Worm (Caenorhabditis elegans) whole organism, young adult: ENCODE measurements around the gene W09G10.9.

Experiments
- B0035.1 ChIP-seq: sonication (generic microtip); optimal IDR thresholded peaks from 2 replicates; lab custom pipeline; 2016; ENCODE audit warnings: missing genetic modification characterization, mild to moderate bottlenecking, missing compliant biosample characterization, missing genotype, missing genetic modification reagents
- B0336.3 ChIP-seq: fragments of 200-800 bp; sonication (Bioruptor generic); IDR thresholded peaks from 2 replicates; pipeline ENCODE4 v1.3.6; 2022; ENCODE audit warnings: missing genetic modification characterization, missing compliant biosample characterization
- C17E4.6 ChIP-seq: fragments of 200-800 bp; sonication (Bioruptor generic); IDR thresholded peaks from 2 replicates; pipeline ENCODE4 v1.3.6; 2022; ENCODE audit warnings: missing genetic modification reagents, missing genetic modification characterization, missing compliant biosample characterization
- F22D6.2 ChIP-seq: sonication (generic microtip); optimal IDR thresholded peaks from 2 replicates; lab custom pipeline; 2016; ENCODE audit warnings: mild to moderate bottlenecking, missing genetic modification characterization, missing compliant biosample characterization
- F39B2.1 ChIP-seq: fragments of 200-800 bp; sonication (Bioruptor generic); IDR thresholded peaks from 2 replicates; pipeline ENCODE4 v1.3.6; 2022; ENCODE audit warnings: missing genetic modification reagents, missing genetic modification characterization, missing compliant biosample characterization
- F49E8.2 ChIP-seq: sonication (generic microtip); optimal IDR thresholded peaks from 3 replicates; lab custom pipeline; 2017; ENCODE audit warnings: missing genetic modification characterization, mild to moderate bottlenecking, missing compliant biosample characterization, antibody characterized with exemption, moderate library complexity; ENCODE audit not compliant: insufficient read depth
- T26A5.8 ChIP-seq: sonication (generic microtip); optimal IDR thresholded peaks from 2 replicates; lab custom pipeline; 2016; ENCODE audit warnings: missing genetic modification characterization, missing compliant biosample characterization
- Y53F4B.3 ChIP-seq: fragments of 200-800 bp; sonication (Bioruptor generic); IDR thresholded peaks from 2 replicates; pipeline ENCODE4 v1.3.6; 2022; ENCODE audit warnings: missing genetic modification reagents, missing genetic modification characterization, missing compliant biosample characterization
- Y95B8A.8 ChIP-seq: fragments of 200-800 bp; sonication (Bioruptor generic); IDR thresholded peaks from 2 replicates; pipeline ENCODE4 v1.3.6; 2022; ENCODE audit warnings: missing genetic modification reagents, missing genetic modification characterization, missing compliant biosample characterization
- ama-1 ChIP-seq, 3 experiments: fragments of 150-350 bp in 1 of 3; sonication (generic microtip) in 2 of 3; optimal IDR thresholded peaks; 2 replicates each; lab custom pipeline; 2014 to 2018; ENCODE audit warnings: missing biosample characterization in 2 of 3, missing genetic modification characterization in 2 of 3, missing genetic modification reagents in 2 of 3
- aptf-2 ChIP-seq: fragments of 200-800 bp; sonication (Bioruptor generic); conservative IDR thresholded peaks from 2 replicates; pipeline ENCODE4 v1.3.6; 2022; ENCODE audit warnings: missing genetic modification reagents, missing genetic modification characterization, missing compliant biosample characterization
- aptf-3 ChIP-seq: fragments of 200-800 bp; sonication (Bioruptor generic); IDR thresholded peaks from 2 replicates; pipeline ENCODE4 v1.3.6; 2022; ENCODE audit warnings: missing genetic modification characterization, missing compliant biosample characterization
- atf-7 ChIP-seq: sonication (generic microtip); optimal IDR thresholded peaks from 2 replicates; lab custom pipeline; 2017; ENCODE audit warnings: mild to moderate bottlenecking, missing genetic modification characterization, missing compliant biosample characterization
- attf-5 ChIP-seq: fragments of 200-800 bp; sonication (Bioruptor generic); optimal IDR thresholded peaks from 2 replicates; lab custom pipeline; 2018; ENCODE audit warnings: mild to moderate bottlenecking, missing genetic modification characterization, missing compliant biosample characterization
- bed-1 ChIP-seq: fragments of 200-800 bp; sonication (Bioruptor generic); IDR thresholded peaks from 2 replicates; pipeline ENCODE4 v1.3.6; 2022; ENCODE audit warnings: missing genetic modification reagents, missing genetic modification characterization, missing compliant biosample characterization
- bed-2 ChIP-seq: fragments of 200-800 bp; sonication (Bioruptor generic); IDR thresholded peaks from 2 replicates; pipeline ENCODE4 v1.3.6; 2022; ENCODE audit warnings: missing genetic modification reagents, missing genetic modification characterization, missing compliant biosample characterization
- ccch-3 ChIP-seq: fragments of 200-800 bp; sonication (Bioruptor generic); optimal IDR thresholded peaks from 2 replicates; lab custom pipeline; 2018; ENCODE audit warnings: mild to moderate bottlenecking, missing genetic modification characterization, missing compliant biosample characterization
- cebp-1 ChIP-seq, 2 experiments: fragments of 200-800 bp in 1 of 2; sonication (Bioruptor generic) in 1 of 2; sonication (generic microtip) in 1 of 2; IDR thresholded peaks in 1 of 2; optimal IDR thresholded peaks in 1 of 2; 2 replicates each; pipeline versions ENCODE4 v1.3.6 to Lab custom; 2017 to 2022; ENCODE audit warnings: missing compliant biosample characterization in 2 of 2, missing genetic modification characterization in 2 of 2, mild to moderate bottlenecking in 1 of 2, missing genetic modification reagents in 1 of 2, moderate library complexity in 1 of 2
- ceh-100 ChIP-seq: fragments of 200-800 bp; sonication (Bioruptor generic); IDR thresholded peaks from 2 replicates; pipeline ENCODE4 v1.3.6; 2022; ENCODE audit warnings: missing genetic modification reagents, missing genetic modification characterization, missing compliant biosample characterization
- ceh-79 ChIP-seq: sonication (generic microtip); optimal IDR thresholded peaks from 2 replicates; lab custom pipeline; 2017; ENCODE audit warnings: mild to moderate bottlenecking, missing genetic modification characterization, missing compliant biosample characterization
- ceh-91 ChIP-seq: fragments of 200-800 bp; sonication (Bioruptor generic); IDR thresholded peaks from 2 replicates; pipeline ENCODE4 v1.3.6; 2022; ENCODE audit warnings: missing genetic modification reagents, missing genetic modification characterization, missing compliant biosample characterization
- chd-7 ChIP-seq: sonication (generic microtip); optimal IDR thresholded peaks from 2 replicates; lab custom pipeline; 2016; ENCODE audit warnings: mild to moderate bottlenecking, missing genetic modification characterization, moderate library complexity, missing compliant biosample characterization
- die-1 ChIP-seq: sonication (generic microtip); optimal IDR thresholded peaks from 2 replicates; lab custom pipeline; 2016; ENCODE audit warnings: missing genotype, mild to moderate bottlenecking, missing genetic modification characterization, missing compliant biosample characterization
- efl-1 ChIP-seq: fragments of 150-350 bp; optimal IDR thresholded peaks from 2 replicates; lab custom pipeline; 2014; ENCODE audit warnings: missing biosample characterization, missing genetic modification reagents, missing genetic modification characterization
- ets-4 ChIP-seq: fragments of 200-800 bp; sonication (Bioruptor generic); optimal IDR thresholded peaks from 2 replicates; lab custom pipeline; 2018; ENCODE audit warnings: mild to moderate bottlenecking, missing genetic modification characterization, missing compliant biosample characterization
- him-1 ChIP-seq: sonication (generic microtip); optimal IDR thresholded peaks from 2 replicates; lab custom pipeline; 2016; ENCODE audit warnings: missing genotype, missing genetic modification reagents, missing genetic modification characterization, missing compliant biosample characterization
- let-526 ChIP-seq: fragments of 200-800 bp; sonication (Bioruptor generic); IDR thresholded peaks from 2 replicates; pipeline ENCODE4 v1.3.6; 2022; ENCODE audit warnings: missing genetic modification reagents, missing genetic modification characterization, missing compliant biosample characterization
- lin-35 ChIP-seq, 3 experiments: fragments of 150-350 bp in 2 of 3; sonication (generic microtip) in 1 of 3; optimal IDR thresholded peaks; 2 replicates each; lab custom pipeline; 2014 to 2018; ENCODE audit warnings: missing biosample characterization in 3 of 3, missing genetic modification characterization in 3 of 3, missing genetic modification reagents in 3 of 3
- lin-40 ChIP-seq: sonication (generic microtip); optimal IDR thresholded peaks from 2 replicates; lab custom pipeline; 2016; ENCODE audit warnings: missing genetic modification characterization, mild to moderate bottlenecking, missing compliant biosample characterization, missing genotype, missing genetic modification reagents
- lin-54 ChIP-seq: fragments of 200-800 bp; sonication (Bioruptor generic); optimal IDR thresholded peaks from 2 replicates; lab custom pipeline; 2018; ENCODE audit warnings: mild to moderate bottlenecking, missing genetic modification characterization, missing compliant biosample characterization
- lir-1 ChIP-seq: fragments of 200-800 bp; sonication (Bioruptor generic); conservative IDR thresholded peaks from 2 replicates; pipeline ENCODE4 v1.3.6; 2022; ENCODE audit warnings: missing genetic modification reagents, missing genetic modification characterization, missing compliant biosample characterization
- lsy-27 ChIP-seq: sonication (generic microtip); optimal IDR thresholded peaks from 2 replicates; lab custom pipeline; 2017; ENCODE audit warnings: missing genetic modification characterization, mild to moderate bottlenecking, missing compliant biosample characterization, antibody characterized with exemption, missing genotype, borderline replicate concordance; ENCODE audit not compliant: insufficient read depth
- madf-3 ChIP-seq: fragments of 200-800 bp; sonication (Bioruptor generic); IDR thresholded peaks from 2 replicates; pipeline ENCODE4 v1.3.6; 2022; ENCODE audit warnings: missing genetic modification reagents, missing genetic modification characterization, missing compliant biosample characterization
- madf-6 ChIP-seq: fragments of 200-800 bp; sonication (Bioruptor generic); IDR thresholded peaks from 2 replicates; pipeline ENCODE4 v1.3.6; 2022; ENCODE audit warnings: missing genetic modification reagents, missing genetic modification characterization, missing compliant biosample characterization
- madf-8 ChIP-seq: fragments of 200-800 bp; sonication (Bioruptor generic); conservative IDR thresholded peaks from 2 replicates; pipeline ENCODE4 v1.3.6; 2022; ENCODE audit warnings: missing genetic modification reagents, missing genetic modification characterization, missing compliant biosample characterization
- mcd-1 ChIP-seq: fragments of 200-800 bp; sonication (Bioruptor generic); IDR thresholded peaks from 2 replicates; pipeline ENCODE4 v1.3.6; 2022; ENCODE audit warnings: missing genetic modification reagents, missing genetic modification characterization, missing compliant biosample characterization
- mxl-1 ChIP-seq: sonication (generic microtip); optimal IDR thresholded peaks from 2 replicates; lab custom pipeline; 2016; ENCODE audit warnings: missing genetic modification characterization, missing compliant biosample characterization
- nfya-1 ChIP-seq: sonication (generic microtip); optimal IDR thresholded peaks from 2 replicates; lab custom pipeline; 2017; ENCODE audit warnings: antibody characterized with exemption, missing compliant biosample characterization, missing genetic modification characterization, borderline replicate concordance; ENCODE audit not compliant: insufficient read depth
- nhr-120 ChIP-seq: fragments of 200-800 bp; sonication (Bioruptor generic); IDR thresholded peaks from 2 replicates; pipeline ENCODE4 v1.3.6; 2022; ENCODE audit warnings: missing genetic modification characterization, missing compliant biosample characterization
- pbrm-1 ChIP-seq: fragments of 200-800 bp; sonication (Bioruptor generic); IDR thresholded peaks from 2 replicates; pipeline ENCODE4 v1.3.6; 2022; ENCODE audit warnings: missing genetic modification reagents, missing genetic modification characterization, missing compliant biosample characterization
- rcor-1 ChIP-seq: fragments of 200-800 bp; sonication (Bioruptor generic); IDR thresholded peaks from 2 replicates; pipeline ENCODE4 v1.3.6; 2022; ENCODE audit warnings: missing genetic modification reagents, missing genetic modification characterization, missing compliant biosample characterization
- repo-1 ChIP-seq: sonication (generic microtip); optimal IDR thresholded peaks from 2 replicates; lab custom pipeline; 2017; ENCODE audit warnings: mild to moderate bottlenecking, missing genetic modification characterization, missing compliant biosample characterization
- sea-2 ChIP-seq: fragments of 200-800 bp; sonication (Bioruptor generic); IDR thresholded peaks from 2 replicates; pipeline ENCODE4 v1.3.6; 2022; ENCODE audit warnings: missing genetic modification characterization, missing compliant biosample characterization
- tlf-1 ChIP-seq: fragments of 200-800 bp; sonication (Bioruptor generic); optimal IDR thresholded peaks from 2 replicates; lab custom pipeline; 2018; ENCODE audit warnings: mild to moderate bottlenecking, missing genetic modification characterization, missing compliant biosample characterization
- ztf-25 ChIP-seq: fragments of 200-800 bp; sonication (Bioruptor generic); IDR thresholded peaks from 2 replicates; pipeline ENCODE4 v1.3.6; 2022; ENCODE audit warnings: missing genetic modification reagents, missing genetic modification characterization, missing compliant biosample characterization
- ztf-26 ChIP-seq: sonication (generic microtip); optimal IDR thresholded peaks from 2 replicates; lab custom pipeline; 2017; ENCODE audit warnings: missing genetic modification characterization, missing compliant biosample characterization
- ztf-6 ChIP-seq: fragments of 200-800 bp; sonication (Bioruptor generic); IDR thresholded peaks from 2 replicates; pipeline ENCODE4 v1.3.6; 2022; ENCODE audit warnings: missing genetic modification reagents, missing genetic modification characterization, missing compliant biosample characterization

The W09G10.9 gene

DNA sequence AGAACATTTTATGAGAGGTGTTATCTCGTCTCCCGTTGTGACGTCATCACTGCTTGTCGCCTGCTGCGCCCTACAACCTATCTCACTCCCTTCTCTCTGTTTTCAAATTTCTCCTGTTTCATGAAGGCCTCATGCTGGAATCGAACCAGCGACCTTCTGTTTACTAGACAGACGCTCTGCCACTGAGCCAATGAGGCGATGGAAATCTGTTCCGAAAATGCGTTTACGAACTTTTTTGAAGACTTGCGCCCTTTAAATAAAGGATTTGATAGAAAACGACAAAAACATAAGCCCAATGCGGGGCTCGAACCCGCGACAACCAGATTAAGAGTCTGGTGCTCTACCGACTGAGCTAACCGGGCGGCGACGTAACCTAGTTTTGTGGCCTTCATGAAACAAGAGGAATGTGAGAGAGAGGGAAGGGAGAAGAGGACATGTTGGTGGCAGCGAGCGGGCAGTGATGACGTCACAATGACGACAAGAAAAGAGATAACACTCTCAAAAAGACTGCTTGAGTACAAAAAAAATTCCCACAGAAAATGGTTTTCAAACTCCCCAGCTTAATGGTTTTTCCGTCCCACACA, 2.5 kb upstream of the W09G10.9 start, which contains the start of gene clec-126 (continued):
- TF ChIP-seq let-526 (GFP tag; lab: Robert Waterston, UW), result no peak
- TF ChIP-seq lin-40 (tag; lab: Kevin White, UChicago), result peak; percentile 94
- TF ChIP-seq madf-3 (GFP tag; lab: Robert Waterston, UW), result peak; percentile 16; the same call in 1 of the 2 replicates
- TF ChIP-seq B0035.1 (tag; lab: Kevin White, UChicago), result peak; percentile 84
- peak; percentile 59 for TF ChIP-seq chd-7 (tag; lab: Kevin White, UChicago)
- TF ChIP-seq F49E8.2 (tag; lab: Kevin White, UChicago), result no peak
- peak; percentile 71 for TF ChIP-seq madf-6 (GFP tag; lab: Robert Waterston, UW)
- peak in 1 of 3 experiments; percentile 58 for TF ChIP-seq lin-35 (GFP tag; optimal IDR thresholded peaks at IDR 0.05; lab: Kevin White, UChicago)
- peak; percentile 87 for TF ChIP-seq lsy-27 (tag; lab: Kevin White, UChicago)
- 0 out of 2 replicates have a peak, but pooled peaks have one; percentile 29 for TF ChIP-seq ceh-91 (GFP tag; lab: Robert Waterston, UW)
- TF ChIP-seq efl-1 (GFP tag; lab: Kevin White, UChicago), result peak; percentile 12
- TF ChIP-seq F39B2.1 (GFP tag; lab: Robert Waterston, UW), result no peak
- 0 out of 2 replicates have a peak, but pooled peaks have one; percentile 21 for TF ChIP-seq Y95B8A.8
- TF ChIP-seq ztf-26 (tag; lab: Kevin White, UChicago), result peak; percentile 93
- TF ChIP-seq ceh-100, result peak; percentile 49
- peak; percentile 50 for TF ChIP-seq ccch-3 (GFP tag; lab: Kevin White, UChicago)
- TF ChIP-seq nhr-120 (GFP tag; lab: Robert Waterston, UW), result no peak
- no peak for TF ChIP-seq ama-1 (optimal IDR thresholded peaks at IDR 0.05; lab: Kevin White, UChicago)
- TF ChIP-seq ama-1 (GFP tag; optimal IDR thresholded peaks at IDR 0.05; lab: Kevin White, UChicago), result peak; percentile 30 to 71
- TF ChIP-seq mxl-1, result peak; percentile 78
- no peak for TF ChIP-seq aptf-2 (GFP tag; lab: Robert Waterston, UW)
- TF ChIP-seq T26A5.8 (tag; lab: Kevin White, UChicago), result no peak
- no peak for TF ChIP-seq nfya-1
- peak; percentile 59; the same call in 1 of the 2 replicates for TF ChIP-seq rcor-1 (GFP tag; lab: Robert Waterston, UW)
- peak; percentile 75 for TF ChIP-seq lin-54 (GFP tag; lab: Kevin White, UChicago)
- peak; percentile 93 for TF ChIP-seq atf-7 (tag; lab: Kevin White, UChicago)
- TF ChIP-seq attf-5 (GFP tag; lab: Kevin White, UChicago), result peak; percentile 80
- TF ChIP-seq bed-1 (GFP tag; lab: Robert Waterston, UW), result no peak
- no peak for TF ChIP-seq aptf-3 (GFP tag; lab: Robert Waterston, UW)
- peak; percentile 87 for TF ChIP-seq die-1 (tag; lab: Kevin White, UChicago)
- TF ChIP-seq tlf-1 (GFP tag; lab: Kevin White, UChicago), result peak; percentile 77
- no peak for TF ChIP-seq sea-2
- no peak for TF ChIP-seq cebp-1 (GFP tag; IDR thresholded peaks at IDR 0.05; lab: Robert Waterston, UW)
- peak; percentile 77 for TF ChIP-seq cebp-1 (tag; optimal IDR thresholded peaks at IDR 0.05; lab: Kevin White, UChicago)
- peak; percentile 91 for TF ChIP-seq B0336.3 (GFP tag; lab: Robert Waterston, UW)
- peak; percentile 84 for TF ChIP-seq mcd-1
- TF ChIP-seq ets-4 (GFP tag; lab: Kevin White, UChicago), result peak; percentile 12
- no peak for TF ChIP-seq bed-2 (GFP tag; lab: Robert Waterston, UW)
- TF ChIP-seq ceh-79 (tag; lab: Kevin White, UChicago), result peak; percentile 49
- TF ChIP-seq pbrm-1 (GFP tag; lab: Robert Waterston, UW), result peak; percentile 79
- 0 out of 2 replicates have a peak, but pooled peaks have one; percentile 16 for TF ChIP-seq C17E4.6 (GFP tag; lab: Robert Waterston, UW)
- TF ChIP-seq ztf-25, result no peak
- TF ChIP-seq madf-8 (GFP tag; lab: Robert Waterston, UW), result 0 out of 2 replicates have a peak, but pooled peaks have one; percentile 11
- TF ChIP-seq repo-1 (tag; lab: Kevin White, UChicago), result peak; percentile 90
- TF ChIP-seq F22D6.2 (tag; lab: Kevin White, UChicago), result peak; percentile 72
- no peak for TF ChIP-seq Y53F4B.3 (GFP tag; lab: Robert Waterston, UW)
- peak; percentile 80 for TF ChIP-seq ztf-6
- TF ChIP-seq him-1 (tag; lab: Kevin White, UChicago), result peak; percentile 87
- 0 out of 2 replicates have a peak, but pooled peaks have one; percentile 49 for TF ChIP-seq lir-1 (GFP tag; lab: Robert Waterston, UW)
